Worm (Caenorhabditis elegans) whole organism, midembryonic: ENCODE measurements around the gene C18G1.6.

Experiments used
- T22C8.4 ChIP-seq: fragments of 200-800 bp; sonication (Bioruptor generic); IDR thresholded peaks from 2 replicates; pipeline ENCODE4 v1.3.6; 2022; ENCODE audit warnings: missing genetic modification characterization, missing compliant biosample characterization
- cog-1 ChIP-seq: sonication (generic microtip); optimal IDR thresholded peaks from 2 replicates; lab custom pipeline; 2016; ENCODE audit warnings: missing genetic modification characterization, missing compliant biosample characterization
- flt-1 ChIP-seq: fragments of 200-800 bp; sonication (Bioruptor generic); IDR thresholded peaks from 2 replicates; pipeline ENCODE4 v1.3.6; 2022; ENCODE audit warnings: missing genetic modification characterization, missing compliant biosample characterization
- klf-2 ChIP-seq: fragments of 200-800 bp; sonication (Bioruptor generic); conservative IDR thresholded peaks from 2 replicates; pipeline ENCODE4 v1.3.6; 2022; ENCODE audit warnings: missing genetic modification reagents, missing genetic modification characterization, missing compliant biosample characterization
- med-1 ChIP-seq: sonication (generic microtip); optimal IDR thresholded peaks from 2 replicates; lab custom pipeline; 2017; ENCODE audit warnings: missing genetic modification characterization, mild to moderate bottlenecking, missing compliant biosample characterization, antibody characterized with exemption, missing genetic modification reagents; ENCODE audit not compliant: insufficient read depth
- ref-1 ChIP-seq: fragments of 200-800 bp; sonication (Bioruptor generic); conservative IDR thresholded peaks from 2 replicates; pipeline ENCODE4 v1.3.6; 2022; ENCODE audit warnings: missing genetic modification reagents, missing genetic modification characterization, missing compliant biosample characterization
- tab-1 ChIP-seq: fragments of 200-800 bp; sonication (Bioruptor generic); IDR thresholded peaks from 2 replicates; pipeline ENCODE4 v1.3.6; 2022; ENCODE audit warnings: missing genetic modification characterization, missing compliant biosample characterization
- ztf-23 ChIP-seq: fragments of 200-800 bp; sonication (Bioruptor generic); IDR thresholded peaks from 2 replicates; pipeline ENCODE4 v1.3.6; 2022; ENCODE audit warnings: missing genetic modification reagents, missing genetic modification characterization, missing compliant biosample characterization
- ztf-29 ChIP-seq: fragments of 200-800 bp; sonication (Bioruptor generic); IDR thresholded peaks from 2 replicates; pipeline ENCODE4 v1.3.6; 2022; ENCODE audit warnings: missing genetic modification reagents, missing genetic modification characterization, missing compliant biosample characterization

Gene C18G1.6

DNA sequence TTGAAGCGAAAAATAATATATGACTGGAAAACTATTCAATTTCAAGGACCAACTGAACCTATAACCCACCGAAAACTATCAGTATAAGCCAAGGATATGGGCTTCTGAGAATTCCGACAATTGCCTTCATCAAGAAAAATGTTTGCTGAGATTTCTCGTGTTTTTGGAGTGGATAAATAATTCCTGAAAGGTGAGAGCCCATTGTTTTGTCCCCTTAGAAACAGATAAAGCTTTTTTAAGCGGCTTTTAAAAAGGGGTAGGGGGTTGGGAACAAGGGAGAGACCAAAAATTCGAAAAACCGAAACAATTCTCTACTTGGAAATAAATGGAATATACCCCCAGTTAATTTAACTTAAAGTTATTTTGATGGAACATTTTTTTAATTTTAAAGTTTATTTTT is 16.1 kb downstream of the C18G1.6 start, which contains the start of gene C18G1.8:
Gene C18G1.8, minus strand, starts transcription at position 101 of the 400 bp plus-strand sequence.
- TF ChIP-seq cog-1 (tag; lab: Kevin White, UChicago) (no peak), flt-1 (no peak), klf-2 (GFP tag; lab: Robert Waterston, UW) (no peak), ztf-23 (no peak), ztf-29 (no peak), med-1 (no peak), tab-1 (GFP tag; lab: Robert Waterston, UW) (no peak), T22C8.4 (GFP tag; lab: Robert Waterston, UW) (no peak), ref-1 (GFP tag; lab: Robert Waterston, UW) (no peak)

DNA sequence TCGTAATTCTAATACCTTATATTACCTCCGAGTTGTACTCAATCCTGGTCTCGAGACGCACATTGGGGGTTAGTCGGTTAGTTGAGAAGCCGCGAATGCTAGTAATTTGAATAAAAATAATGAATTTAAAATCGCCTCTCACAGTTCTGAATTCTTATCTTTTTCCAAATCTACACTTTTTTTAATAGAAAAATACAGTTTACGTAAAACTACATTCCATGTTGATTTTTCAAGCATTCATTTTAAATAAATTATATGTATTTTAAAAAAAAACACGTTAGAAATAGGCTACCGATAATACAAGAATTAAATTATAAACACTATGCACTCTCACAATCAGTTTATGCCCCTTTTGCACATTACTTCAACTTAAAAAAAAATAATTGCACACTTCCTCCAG is 19.2 kb downstream of the C18G1.6 start, which contains the start of gene C18G1.9:
Gene C18G1.9, minus strand, starts transcription at position 101 of the 400 bp plus-strand sequence.
- TF ChIP-seq cog-1 (tag; lab: Kevin White, UChicago) (no peak), klf-2 (GFP tag; lab: Robert Waterston, UW) (no peak), ztf-29 (no peak), tab-1 (GFP tag; lab: Robert Waterston, UW) (no peak), ztf-23 (no peak), flt-1 (no peak), med-1 (no peak), ref-1 (GFP tag; lab: Robert Waterston, UW) (no peak), T22C8.4 (GFP tag; lab: Robert Waterston, UW) (no peak)

DNA sequence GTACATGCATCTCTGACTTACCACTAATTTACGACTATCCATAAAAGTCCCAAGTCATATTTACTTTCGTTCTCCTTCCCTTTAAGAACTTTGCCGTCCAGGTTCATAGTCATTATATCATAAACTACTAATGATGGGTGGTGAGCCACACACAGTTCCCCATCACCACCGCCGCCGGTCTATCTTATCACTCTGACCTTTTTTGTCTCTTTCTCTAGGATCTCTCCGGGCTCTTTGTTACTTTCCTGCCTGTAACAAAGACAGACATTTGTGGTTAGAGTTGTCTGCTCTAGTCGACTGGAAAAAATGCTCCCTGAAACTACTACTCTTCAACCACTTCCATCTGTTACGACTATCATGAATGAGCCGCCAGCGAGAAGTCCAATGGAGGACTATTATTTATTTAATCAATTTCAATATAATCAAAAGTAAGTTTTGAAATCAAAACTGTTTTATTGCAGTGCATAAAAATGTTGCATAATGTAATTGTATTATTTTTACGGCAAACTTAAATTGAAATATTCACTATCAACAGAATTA is 20.1 kb downstream of the C18G1.6 start, which contains the start of gene elt-7:
Gene elt-7, plus strand, starts transcription at position 263 of the 540 bp plus-strand sequence.
- no peak for TF ChIP-seq ztf-29
- TF ChIP-seq med-1 = no peak
- TF ChIP-seq klf-2 (GFP tag; lab: Robert Waterston, UW) = no peak
- no peak for TF ChIP-seq tab-1 (GFP tag; lab: Robert Waterston, UW)
- no peak for TF ChIP-seq ref-1 (GFP tag; lab: Robert Waterston, UW)
- no peak for TF ChIP-seq ztf-23
- no peak for TF ChIP-seq flt-1
- TF ChIP-seq cog-1 (tag; lab: Kevin White, UChicago) = no peak
- TF ChIP-seq T22C8.4 (GFP tag; lab: Robert Waterston, UW) = no peak

DNA sequence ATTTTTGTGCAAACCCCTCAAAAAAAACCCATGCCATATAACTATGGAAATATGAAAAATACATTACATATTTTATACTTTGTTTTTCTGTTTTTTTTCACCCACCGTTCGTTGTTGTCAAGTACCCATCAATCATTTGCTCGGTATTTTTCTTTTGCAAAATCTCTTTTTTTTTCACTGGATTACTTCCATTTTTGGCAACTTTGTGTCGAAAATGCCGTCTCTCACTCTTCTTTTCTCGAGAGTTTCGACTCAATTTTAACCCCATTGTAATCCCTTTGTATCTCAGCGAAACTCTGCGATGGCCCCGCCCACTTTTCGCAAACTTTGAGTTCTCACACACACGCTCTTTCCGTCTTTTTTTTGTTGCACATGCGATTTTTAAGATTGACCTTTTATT is 24.7 kb downstream of the C18G1.6 start:
- TF ChIP-seq ztf-23 (no peak), flt-1 (no peak), T22C8.4 (GFP tag; lab: Robert Waterston, UW) (no peak), klf-2 (GFP tag; lab: Robert Waterston, UW) (no peak)

DNA sequence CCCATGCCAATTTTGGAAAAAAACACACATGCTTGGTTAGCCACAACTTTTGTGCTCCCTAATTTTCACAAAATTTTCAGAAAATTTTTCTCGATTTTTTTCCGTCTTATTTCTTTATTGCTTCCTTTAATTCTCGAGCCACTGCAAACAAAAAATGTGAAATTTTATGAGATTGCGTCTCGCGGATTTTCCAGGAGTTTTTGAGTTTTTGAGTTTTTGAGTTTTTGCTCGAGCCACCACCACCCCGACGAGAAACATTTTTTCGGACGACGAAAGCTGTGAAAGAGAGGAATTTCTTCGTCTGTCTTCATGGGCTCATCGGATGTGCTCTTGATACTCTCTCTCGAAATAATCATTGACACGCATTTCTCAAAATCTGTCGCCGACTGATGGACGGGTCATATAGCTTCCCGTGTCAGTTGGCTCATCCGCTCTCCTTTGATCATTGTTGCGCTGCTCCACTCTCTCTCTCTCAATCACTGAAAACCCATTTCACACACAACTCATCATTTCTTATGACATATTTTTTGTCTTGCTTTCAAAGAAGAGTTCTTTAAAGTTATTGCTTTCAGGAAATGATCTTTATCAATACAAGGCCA is 27.1 kb downstream of the C18G1.6 start, which contains the start of gene C18G1.1:
Gene C18G1.1, plus strand, starts transcription at position 573 of the 599 bp plus-strand sequence.
- TF ChIP-seq ztf-29 (no peak), ztf-23 (no peak), ref-1 (GFP tag; lab: Robert Waterston, UW) (no peak), tab-1 (GFP tag; lab: Robert Waterston, UW) (no peak), cog-1 (tag; lab: Kevin White, UChicago) (no peak), T22C8.4 (GFP tag; lab: Robert Waterston, UW) (no peak), klf-2 (GFP tag; lab: Robert Waterston, UW) (no peak), flt-1 (no peak), med-1 (no peak)

DNA sequence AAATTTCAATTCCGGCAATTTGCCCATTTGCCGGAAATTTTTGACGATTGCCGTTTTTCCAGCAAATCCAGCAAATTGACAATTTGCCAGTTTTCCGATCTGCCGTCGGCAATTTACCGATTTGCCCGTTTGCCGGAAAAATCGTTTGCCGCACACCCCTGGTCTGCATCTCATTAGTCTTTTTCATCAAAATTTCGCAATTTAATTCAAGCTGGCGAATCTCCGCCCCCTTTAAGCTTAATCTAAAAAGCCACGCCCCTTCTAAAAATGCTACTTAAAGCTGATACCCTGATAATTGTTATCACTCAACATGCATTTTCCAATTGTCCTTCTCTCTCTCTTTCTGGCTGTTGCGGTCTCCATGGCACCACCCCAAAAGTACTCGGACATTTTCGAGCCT is 32.9 kb downstream of the C18G1.6 start, which contains the start of gene Y60C6A.1:
Gene Y60C6A.1, plus strand, starts transcription at position 301 of the 400 bp plus-strand sequence.
- TF ChIP-seq ztf-29 (no peak), ztf-23 (no peak), ref-1 (GFP tag; lab: Robert Waterston, UW) (no peak), med-1 (no peak), flt-1 (no peak), tab-1 (GFP tag; lab: Robert Waterston, UW) (no peak), T22C8.4 (GFP tag; lab: Robert Waterston, UW) (no peak), cog-1 (tag; lab: Kevin White, UChicago) (no peak), klf-2 (GFP tag; lab: Robert Waterston, UW) (no peak)

DNA sequence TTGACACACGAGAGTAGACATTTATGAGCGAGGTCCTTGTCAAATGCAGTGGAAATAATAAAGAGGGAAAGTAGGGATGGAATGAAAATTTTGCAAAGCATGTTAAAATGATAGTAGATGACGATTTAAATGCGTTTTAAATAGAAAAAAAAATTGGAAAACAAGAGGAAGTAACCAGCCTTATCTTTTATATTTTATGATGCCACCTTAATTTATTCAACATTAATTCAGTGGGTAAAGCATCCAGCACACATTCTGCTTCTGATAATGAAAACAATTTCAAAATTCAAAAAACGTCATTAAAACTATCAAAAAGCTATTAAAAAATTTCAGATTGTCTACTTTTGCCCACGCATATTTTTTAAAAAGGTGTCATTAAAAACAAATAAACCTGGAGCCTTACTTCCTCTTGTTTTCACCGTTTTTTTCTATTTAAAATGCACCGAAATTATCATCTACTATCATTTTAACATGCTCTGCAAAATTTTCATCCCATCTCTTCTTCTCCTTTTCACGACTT is 35.0 kb downstream of the C18G1.6 start, which contains the start of the genes Y60C6A.2 and Y60C6A.3:
Gene Y60C6A.2, minus strand, starts transcription at position 101 of the 520 bp plus-strand sequence.
Gene Y60C6A.3, plus strand, starts transcription at position 470 of the 520 bp plus-strand sequence.
- TF ChIP-seq ref-1 (GFP tag; lab: Robert Waterston, UW) (no peak), med-1 (no peak), ztf-29 (no peak), cog-1 (tag; lab: Kevin White, UChicago) (no peak), T22C8.4 (GFP tag; lab: Robert Waterston, UW) (no peak), ztf-23 (no peak), tab-1 (GFP tag; lab: Robert Waterston, UW) (no peak), flt-1 (no peak), klf-2 (GFP tag; lab: Robert Waterston, UW) (no peak)

DNA sequence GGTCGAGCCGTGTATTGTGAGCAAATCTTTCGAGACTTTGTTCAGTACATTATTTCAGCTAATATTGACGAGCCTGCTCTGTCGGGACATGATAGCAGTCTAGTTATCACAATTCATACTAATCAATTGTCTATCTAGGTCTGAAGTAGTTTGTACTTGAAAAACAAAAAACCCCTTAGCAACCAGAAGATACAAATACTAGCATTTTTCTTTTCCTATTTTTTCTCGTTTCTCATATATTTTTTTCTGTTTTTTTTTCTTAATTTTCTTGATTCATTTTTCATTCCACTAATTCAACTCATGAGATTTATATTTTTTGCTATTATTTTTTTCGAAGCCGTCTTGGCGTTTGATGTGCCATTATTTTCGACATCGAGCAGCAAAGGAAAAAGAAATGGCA is 36.8 kb downstream of the C18G1.6 start, which contains the start of gene R02F11.9:
Gene R02F11.9, plus strand, starts transcription at position 301 of the 400 bp plus-strand sequence.
- TF ChIP-seq ref-1 (GFP tag; lab: Robert Waterston, UW) (no peak), klf-2 (GFP tag; lab: Robert Waterston, UW) (no peak), med-1 (no peak), cog-1 (tag; lab: Kevin White, UChicago) (no peak), ztf-29 (no peak), flt-1 (no peak), T22C8.4 (GFP tag; lab: Robert Waterston, UW) (no peak), ztf-23 (no peak), tab-1 (GFP tag; lab: Robert Waterston, UW) (no peak)

DNA sequence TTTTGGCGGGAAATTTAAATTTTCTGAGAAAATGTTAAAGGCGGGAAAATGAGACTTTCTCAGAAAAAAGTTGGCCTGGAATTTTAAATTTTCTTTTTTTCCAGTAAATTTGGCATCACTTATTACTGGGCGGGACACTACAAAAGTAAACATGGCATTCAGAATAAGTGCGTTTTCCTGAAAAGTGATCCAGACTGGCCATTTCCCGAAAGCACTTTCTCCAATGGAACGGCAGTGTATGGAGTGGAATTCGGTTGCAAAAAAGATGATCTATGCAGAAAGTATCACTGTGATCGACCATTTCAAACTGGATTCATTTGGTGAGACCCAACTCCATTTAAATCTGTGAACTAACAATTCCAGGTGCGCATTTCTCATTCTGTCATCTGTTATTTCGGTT is 37.4 kb downstream of the C18G1.6 start:
- TF ChIP-seq klf-2 (GFP tag; lab: Robert Waterston, UW) (no peak), ztf-29 (no peak), ref-1 (GFP tag; lab: Robert Waterston, UW) (no peak), cog-1 (tag; lab: Kevin White, UChicago) (no peak), ztf-23 (no peak), T22C8.4 (GFP tag; lab: Robert Waterston, UW) (no peak), tab-1 (GFP tag; lab: Robert Waterston, UW) (no peak), flt-1 (no peak), med-1 (no peak)
